Worm (Caenorhabditis elegans) whole organism, L4 larva: Measurements from ENCODE around the gene F08D12.15.

ENCODE experiments used
- D1046.2 ChIP-seq: fragments of 200-800 bp; sonication (Bioruptor generic); IDR thresholded peaks from 2 replicates; pipeline ENCODE4 v1.3.6; 2022; ENCODE audit warnings: missing genetic modification characterization, missing compliant biosample characterization
- F37D6.2 ChIP-seq: sonication (generic microtip); optimal IDR thresholded peaks from 2 replicates; lab custom pipeline; 2016; ENCODE audit warnings: mild to moderate bottlenecking, missing genetic modification characterization, missing compliant biosample characterization
- F44E2.7 ChIP-seq: fragments of 200-800 bp; sonication (Bioruptor generic); IDR thresholded peaks from 2 replicates; pipeline ENCODE4 v2.1.2; 2022; ENCODE audit warnings: missing genetic modification characterization, missing compliant biosample characterization
- T26A8.4 ChIP-seq: fragments of 200-800 bp; sonication (Bioruptor generic); IDR thresholded peaks from 2 replicates; pipeline ENCODE4 v1.3.6; 2022; ENCODE audit warnings: missing genetic modification characterization, missing compliant biosample characterization
- Y5F2A.4 ChIP-seq: fragments of 200-800 bp; sonication (Bioruptor generic); optimal IDR thresholded peaks from 2 replicates; lab custom pipeline; 2018; ENCODE audit warnings: mild to moderate bottlenecking, missing genetic modification characterization, missing compliant biosample characterization
- aha-1 ChIP-seq: fragments of 150-350 bp; peaks from one replicate; lab custom pipeline; 2014; ENCODE audit warnings: missing biosample characterization, missing genetic modification characterization
- daf-19 ChIP-seq: fragments of 200-800 bp; sonication (Bioruptor generic); conservative IDR thresholded peaks from 2 replicates; pipeline ENCODE4 v1.3.6; 2022; ENCODE audit warnings: missing genetic modification characterization, missing compliant biosample characterization
- dmd-6 ChIP-seq: fragments of 200-800 bp; sonication (Bioruptor generic); IDR thresholded peaks from 2 replicates; pipeline ENCODE4 v1.3.6; 2022; ENCODE audit warnings: missing genetic modification reagents, missing genetic modification characterization, missing compliant biosample characterization
- dmd-8 ChIP-seq: fragments of 200-800 bp; sonication (Bioruptor generic); IDR thresholded peaks from 2 replicates; pipeline ENCODE4 v1.3.6; 2022; ENCODE audit warnings: missing genetic modification characterization, missing compliant biosample characterization
- dve-1 ChIP-seq: sonication (generic microtip); optimal IDR thresholded peaks from 2 replicates; lab custom pipeline; 2017; ENCODE audit warnings: antibody characterized with exemption, mild to moderate bottlenecking, missing genetic modification characterization, missing compliant biosample characterization; ENCODE audit not compliant: insufficient read depth
- egl-27 ChIP-seq: sonication (generic microtip); optimal IDR thresholded peaks from 3 replicates; lab custom pipeline; 2017; ENCODE audit warnings: missing biosample characterization, missing genetic modification reagents, missing genetic modification characterization
- fkh-10 ChIP-seq: fragments of 150-350 bp; optimal IDR thresholded peaks from 2 replicates; lab custom pipeline; 2014; ENCODE audit warnings: missing biosample characterization, missing genetic modification reagents, missing genetic modification characterization
- gei-8 ChIP-seq: fragments of 200-800 bp; sonication (Bioruptor generic); optimal IDR thresholded peaks from 2 replicates; lab custom pipeline; 2018; ENCODE audit warnings: mild to moderate bottlenecking, missing genetic modification characterization, missing compliant biosample characterization
- hif-1 ChIP-seq, 2 experiments: sonication (generic microtip); optimal IDR thresholded peaks; 2 replicates each; lab custom pipeline; 2016 to 2017; ENCODE audit warnings: missing compliant biosample characterization in 2 of 2, missing genetic modification characterization in 2 of 2, missing genetic modification reagents in 2 of 2, missing genotype in 2 of 2, mild to moderate bottlenecking in 1 of 2
- hlh-11 ChIP-seq: fragments of 200-800 bp; sonication (Bioruptor generic); optimal IDR thresholded peaks from 2 replicates; lab custom pipeline; 2018; ENCODE audit warnings: mild to moderate bottlenecking, missing genetic modification characterization, missing compliant biosample characterization
- hlh-30 ChIP-seq: sonication (generic microtip); optimal IDR thresholded peaks from 2 replicates; lab custom pipeline; 2017; ENCODE audit warnings: antibody characterized with exemption, mild to moderate bottlenecking, missing genetic modification characterization, missing compliant biosample characterization; ENCODE audit not compliant: insufficient read depth
- hmg-1.1 ChIP-seq: fragments of 200-800 bp; sonication (Bioruptor generic); IDR thresholded peaks from 2 replicates; pipeline ENCODE4 v1.3.6; 2022; ENCODE audit warnings: missing genetic modification reagents, missing genetic modification characterization, missing compliant biosample characterization
- lin-1 ChIP-seq: fragments of 200-800 bp; sonication (Bioruptor generic); IDR thresholded peaks from 2 replicates; pipeline ENCODE4 v1.3.6; 2022; ENCODE audit warnings: missing genetic modification reagents, missing genetic modification characterization, missing compliant biosample characterization
- lin-38 ChIP-seq: fragments of 200-800 bp; sonication (Bioruptor generic); IDR thresholded peaks from 2 replicates; pipeline ENCODE4 v1.3.6; 2022; ENCODE audit warnings: missing genetic modification reagents, missing genetic modification characterization, missing compliant biosample characterization
- madf-5 ChIP-seq, 2 experiments: fragments of 200-800 bp; sonication (Bioruptor generic); IDR thresholded peaks; 2 replicates each; pipeline ENCODE4 v1.3.6; 2022; ENCODE audit warnings: missing compliant biosample characterization in 2 of 2, missing genetic modification characterization in 2 of 2
- mdt-29 ChIP-seq: fragments of 200-800 bp; sonication (Bioruptor generic); IDR thresholded peaks from 2 replicates; pipeline ENCODE4 v1.3.6; 2022; ENCODE audit warnings: missing genetic modification reagents, missing genetic modification characterization, missing compliant biosample characterization
- nhr-102 ChIP-seq: sonication (generic microtip); optimal IDR thresholded peaks from 2 replicates; lab custom pipeline; 2016; ENCODE audit warnings: mild to moderate bottlenecking, missing genetic modification characterization, moderate library complexity, missing compliant biosample characterization
- nhr-11 ChIP-seq: fragments of 150-350 bp; optimal IDR thresholded peaks from 2 replicates; lab custom pipeline; 2014; ENCODE audit warnings: missing biosample characterization, missing genetic modification characterization
- nhr-28 ChIP-seq: fragments of 150-350 bp; optimal IDR thresholded peaks from 2 replicates; lab custom pipeline; 2014; ENCODE audit warnings: missing biosample characterization, missing genetic modification characterization
- nhr-42 ChIP-seq: fragments of 200-800 bp; sonication (Bioruptor generic); IDR thresholded peaks from 2 replicates; pipeline ENCODE4 v1.3.6; 2022; ENCODE audit warnings: missing genetic modification characterization, missing compliant biosample characterization
- nhr-48 ChIP-seq: sonication (generic microtip); optimal IDR thresholded peaks from 2 replicates; lab custom pipeline; 2016; ENCODE audit warnings: mild to moderate bottlenecking, missing genetic modification characterization, missing compliant biosample characterization
- nhr-6 ChIP-seq: fragments of 150-350 bp; optimal IDR thresholded peaks from 2 replicates; lab custom pipeline; 2014; ENCODE audit warnings: missing biosample characterization, missing genetic modification characterization
- pha-4 ChIP-seq, 2 experiments: fragments of 150-350 bp in 1 of 2; fragments of 200-800 bp in 1 of 2; sonication (Bioruptor generic) in 1 of 2; IDR thresholded peaks in 1 of 2; optimal IDR thresholded peaks in 1 of 2; 2 replicates each; pipeline versions ENCODE4 v1.3.6 to Lab custom; 2014 to 2022; ENCODE audit warnings: missing genetic modification characterization in 2 of 2, missing genetic modification reagents in 2 of 2, missing biosample characterization in 1 of 2, missing compliant biosample characterization in 1 of 2
- php-3 ChIP-seq: fragments of 200-800 bp; sonication (Bioruptor generic); IDR thresholded peaks from 2 replicates; pipeline ENCODE4 v1.3.6; 2022; ENCODE audit warnings: missing genetic modification reagents, missing genetic modification characterization, missing compliant biosample characterization
- rbr-2 ChIP-seq: sonication (generic microtip); optimal IDR thresholded peaks from 2 replicates; lab custom pipeline; 2016; ENCODE audit warnings: missing genotype, missing genetic modification characterization, missing compliant biosample characterization
- set-16 ChIP-seq: fragments of 200-800 bp; sonication (Bioruptor generic); IDR thresholded peaks from 2 replicates; pipeline ENCODE4 v1.3.6; 2022; ENCODE audit warnings: missing genetic modification reagents, missing genetic modification characterization, missing compliant biosample characterization
- tra-1 ChIP-seq: fragments of 200-800 bp; sonication (Bioruptor generic); IDR thresholded peaks from 2 replicates; pipeline ENCODE4 v1.3.6; 2022; ENCODE audit warnings: missing genetic modification reagents, missing genetic modification characterization, missing compliant biosample characterization
- zag-1 ChIP-seq: fragments of 150-350 bp; optimal IDR thresholded peaks from 2 replicates; lab custom pipeline; 2014; ENCODE audit warnings: missing biosample characterization, missing genetic modification characterization
- zfp-3 ChIP-seq: fragments of 200-800 bp; sonication (Bioruptor generic); conservative IDR thresholded peaks from 2 replicates; pipeline ENCODE4 v1.3.6; 2022; ENCODE audit warnings: missing genetic modification reagents, missing genetic modification characterization, missing compliant biosample characterization
- zip-11 ChIP-seq: fragments of 200-800 bp; sonication (Bioruptor generic); IDR thresholded peaks from 2 replicates; pipeline ENCODE4 v1.3.6; 2022; ENCODE audit warnings: missing genetic modification characterization, missing compliant biosample characterization
- ztf-11 ChIP-seq: fragments of 150-350 bp; optimal IDR thresholded peaks from 2 replicates; lab custom pipeline; 2014; ENCODE audit warnings: missing biosample characterization, missing genetic modification characterization

The F08D12.15 gene

ce11 chrII:2804245-2804644 lies 37.8 kb downstream of the F08D12.15 start (continued):
- TF ChIP-seq zfp-3 (no peak), hlh-11 (tag; lab: Kevin White, UChicago) (peak; percentile 43), gei-8 (GFP tag; lab: Kevin White, UChicago) (no peak), hlh-30 (tag; lab: Kevin White, UChicago) (peak; percentile 26), hif-1 (tag; optimal IDR thresholded peaks at IDR 0.05; lab: Kevin White, UChicago) (no peak), lin-38 (no peak), madf-5 (GFP tag; IDR thresholded peaks at IDR 0.05; lab: Robert Waterston, UW) (no peak), F44E2.7 (GFP tag; lab: Robert Waterston, UW) (no peak), tra-1 (GFP tag; lab: Robert Waterston, UW) (no peak), zag-1 (tag; lab: Kevin White, UChicago) (no peak)

- TF ChIP-seq nhr-28 (peak; percentile 32), nhr-42 (GFP tag; lab: Robert Waterston, UW) (no peak), mdt-29 (GFP tag; lab: Robert Waterston, UW) (no peak), nhr-6 (tag; lab: Kevin White, UChicago) (no peak), zip-11 (GFP tag; lab: Robert Waterston, UW) (no peak), lin-1 (GFP tag; lab: Robert Waterston, UW) (0 out of 2 replicates have a peak, but pooled peaks have one; percentile 22), F37D6.2 (tag; lab: Kevin White, UChicago) (no peak), rbr-2 (tag; lab: Kevin White, UChicago) (no peak), dve-1 (tag; lab: Kevin White, UChicago) (peak; percentile 79), pha-4 (GFP tag; IDR thresholded peaks at IDR 0.05; lab: Robert Waterston, UW) (0 out of 2 replicates have a peak, but pooled peaks have one; percentile 52), pha-4 (tag; optimal IDR thresholded peaks at IDR 0.05; lab: Kevin White, UChicago) (no peak), ztf-11 (no peak), hlh-30 (tag; lab: Kevin White, UChicago) (peak; percentile 80), fkh-10 (no peak), nhr-48 (peak; percentile 75), Y5F2A.4 (GFP tag; lab: Kevin White, UChicago) (no peak), set-16 (peak; percentile 26; the same call in 1 of the 2 replicates), tra-1 (GFP tag; lab: Robert Waterston, UW) (peak; percentile 64; the same call in 1 of the 2 replicates), hlh-11 (tag; lab: Kevin White, UChicago) (peak; percentile 37), D1046.2 (GFP tag; lab: Robert Waterston, UW) (no peak), dmd-8 (GFP tag; lab: Robert Waterston, UW) (no peak), T26A8.4 (GFP tag; lab: Robert Waterston, UW) (no peak), dmd-6 (GFP tag; lab: Robert Waterston, UW) (peak; percentile 85), php-3 (GFP tag; lab: Robert Waterston, UW) (0 out of 2 replicates have a peak, but pooled peaks have one; percentile 15)
Measured at ce11 chrII:2804949-2805348, 38.5 kb downstream of the F08D12.15 start.

ce11 chrII:2805566-2805965 lies 39.1 kb downstream of the F08D12.15 start:
- TF ChIP-seq nhr-28 (peak; percentile 12), daf-19 (GFP tag; lab: Robert Waterston, UW) (no peak)
- TF ChIP-seq, all 104 proteins: peak for 1

ce11 chrII:2807674-2808206 lies 41.3 kb downstream of the F08D12.15 start, which contains the start of gene K12H6.12:
K12H6.12 (plus strand) TSS chrII:2808156.
- TF ChIP-seq hmg-1.1 (GFP tag; lab: Robert Waterston, UW) (0 out of 2 replicates have a peak, but pooled peaks have one; percentile 23), ztf-11 (no peak), nhr-28 (peak; percentile 35), nhr-11 (tag; lab: Kevin White, UChicago) (peak; percentile 38), tra-1 (GFP tag; lab: Robert Waterston, UW) (no peak), dve-1 (tag; lab: Kevin White, UChicago) (peak; percentile 26), hlh-30 (tag; lab: Kevin White, UChicago) (peak; percentile 75), nhr-102 (no peak), zfp-3 (no peak), D1046.2 (GFP tag; lab: Robert Waterston, UW) (no peak), aha-1 (tag; lab: Kevin White, UChicago) (peak; percentile 95), egl-27 (tag; lab: Kevin White, UChicago) (no peak)
